Worm (Caenorhabditis elegans) whole organism, midembryonic: ENCODE data around the gene C45G9.14.
"Not testable (repeated sequence)": the region's sequence is repeated elsewhere in the genome, so short reads cannot be mapped to it uniquely, and the experiment has no call there.

Experiments used
- T22C8.4 ChIP-seq: fragments of 200-800 bp; sonication (Bioruptor generic); IDR thresholded peaks from 2 replicates; pipeline ENCODE4 v1.3.6; 2022; ENCODE audit warnings: missing genetic modification characterization, missing compliant biosample characterization
- cog-1 ChIP-seq: sonication (generic microtip); optimal IDR thresholded peaks from 2 replicates; lab custom pipeline; 2016; ENCODE audit warnings: missing genetic modification characterization, missing compliant biosample characterization
- flt-1 ChIP-seq: fragments of 200-800 bp; sonication (Bioruptor generic); IDR thresholded peaks from 2 replicates; pipeline ENCODE4 v1.3.6; 2022; ENCODE audit warnings: missing genetic modification characterization, missing compliant biosample characterization
- klf-2 ChIP-seq: fragments of 200-800 bp; sonication (Bioruptor generic); conservative IDR thresholded peaks from 2 replicates; pipeline ENCODE4 v1.3.6; 2022; ENCODE audit warnings: missing genetic modification reagents, missing genetic modification characterization, missing compliant biosample characterization
- med-1 ChIP-seq: sonication (generic microtip); optimal IDR thresholded peaks from 2 replicates; lab custom pipeline; 2017; ENCODE audit warnings: missing genetic modification characterization, mild to moderate bottlenecking, missing compliant biosample characterization, antibody characterized with exemption, missing genetic modification reagents; ENCODE audit not compliant: insufficient read depth
- ref-1 ChIP-seq: fragments of 200-800 bp; sonication (Bioruptor generic); conservative IDR thresholded peaks from 2 replicates; pipeline ENCODE4 v1.3.6; 2022; ENCODE audit warnings: missing genetic modification reagents, missing genetic modification characterization, missing compliant biosample characterization
- tab-1 ChIP-seq: fragments of 200-800 bp; sonication (Bioruptor generic); IDR thresholded peaks from 2 replicates; pipeline ENCODE4 v1.3.6; 2022; ENCODE audit warnings: missing genetic modification characterization, missing compliant biosample characterization
- ztf-23 ChIP-seq: fragments of 200-800 bp; sonication (Bioruptor generic); IDR thresholded peaks from 2 replicates; pipeline ENCODE4 v1.3.6; 2022; ENCODE audit warnings: missing genetic modification reagents, missing genetic modification characterization, missing compliant biosample characterization
- ztf-29 ChIP-seq: fragments of 200-800 bp; sonication (Bioruptor generic); IDR thresholded peaks from 2 replicates; pipeline ENCODE4 v1.3.6; 2022; ENCODE audit warnings: missing genetic modification reagents, missing genetic modification characterization, missing compliant biosample characterization

Gene C45G9.14

ce11 chrIII:5053541-5053940, 8.7 kb downstream of the C45G9.14 start, which contains the start of gene C45G9.8:
Gene C45G9.8, minus strand, starts transcription at chrIII:5053641.
- TF ChIP-seq flt-1 (GFP tag; lab: Robert Waterston, UW): no peak
- TF ChIP-seq klf-2 (GFP tag; lab: Robert Waterston, UW): no peak
- no peak for TF ChIP-seq tab-1
- no peak for TF ChIP-seq med-1
- TF ChIP-seq ref-1 (GFP tag; lab: Robert Waterston, UW): no peak
- TF ChIP-seq ztf-23 (GFP tag; lab: Robert Waterston, UW): no peak
- TF ChIP-seq ztf-29: no peak
- TF ChIP-seq T22C8.4 (GFP tag; lab: Robert Waterston, UW): no peak
- TF ChIP-seq cog-1 (tag; lab: Kevin White, UChicago): no peak

- not testable (repeated sequence) for TF ChIP-seq med-1; ref-1 (GFP tag; lab: Robert Waterston, UW); tab-1
Observed at ce11 chrIII:5055709-5056108, 10.9 kb downstream of the C45G9.14 start, which contains the start of gene C45G9.9. Gene C45G9.9, minus strand, starts transcription at chrIII:5055809.

- no peak for TF ChIP-seq cog-1 (tag; lab: Kevin White, UChicago)
- TF ChIP-seq ztf-23 (GFP tag; lab: Robert Waterston, UW): no peak
- TF ChIP-seq klf-2 (GFP tag; lab: Robert Waterston, UW): no peak
- TF ChIP-seq med-1: no peak
- TF ChIP-seq ztf-29: no peak
- no peak for TF ChIP-seq ref-1 (GFP tag; lab: Robert Waterston, UW)
- no peak for TF ChIP-seq tab-1
Observed at ce11 chrIII:5061798-5062197, 17.0 kb downstream of the C45G9.14 start, which contains the start of gene C45G9.10. Gene C45G9.10, minus strand, starts transcription at chrIII:5061898.

ce11 chrIII:5062406-5062805, 17.6 kb downstream of the C45G9.14 start, which contains the start of gene C45G9.4:
Gene C45G9.4, plus strand, starts transcription at chrIII:5062706.
- TF ChIP-seq ztf-29; ztf-23 (GFP tag; lab: Robert Waterston, UW); T22C8.4 (GFP tag; lab: Robert Waterston, UW): not testable (repeated sequence)

ce11 chrIII:5068675-5069233, 23.9 kb downstream of the C45G9.14 start, which contains the start of the genes C45G9.11 and C45G9.2:
Gene C45G9.11, minus strand, starts transcription at chrIII:5068725.
Gene C45G9.2, plus strand, starts transcription at chrIII:5069066.
- TF ChIP-seq ref-1 (GFP tag; lab: Robert Waterston, UW): no peak
- no peak for TF ChIP-seq T22C8.4 (GFP tag; lab: Robert Waterston, UW)
- TF ChIP-seq ztf-23 (GFP tag; lab: Robert Waterston, UW): peak; percentile 74
- peak; percentile 61 for TF ChIP-seq flt-1 (GFP tag; lab: Robert Waterston, UW)
- TF ChIP-seq cog-1 (tag; lab: Kevin White, UChicago): peak; percentile 62

ce11 chrIII:5071509-5071908, 26.7 kb downstream of the C45G9.14 start, which contains the start of gene C45G9.12:
Gene C45G9.12, minus strand, starts transcription at chrIII:5071609.
- TF ChIP-seq ref-1 (GFP tag; lab: Robert Waterston, UW): no peak

- TF ChIP-seq med-1 (no peak), flt-1 (GFP tag; lab: Robert Waterston, UW) (no peak), cog-1 (tag; lab: Kevin White, UChicago) (no peak), ztf-23 (GFP tag; lab: Robert Waterston, UW) (no peak)
Observed at ce11 chrIII:5074398-5074797, 29.6 kb downstream of the C45G9.14 start, which contains the start of gene ttbk-6. Gene ttbk-6, plus strand, starts transcription at chrIII:5074698.

ce11 chrIII:5076569-5076968, 31.8 kb downstream of the C45G9.14 start:
- TF ChIP-seq tab-1 (no peak), cog-1 (tag; lab: Kevin White, UChicago) (no peak), ref-1 (GFP tag; lab: Robert Waterston, UW) (no peak), klf-2 (GFP tag; lab: Robert Waterston, UW) (no peak), flt-1 (GFP tag; lab: Robert Waterston, UW) (no peak), T22C8.4 (GFP tag; lab: Robert Waterston, UW) (no peak)

ce11 chrIII:5077150-5077814, 32.5 kb downstream of the C45G9.14 start, which contains the start of gene alh-1:
Gene alh-1, plus strand, starts transcription at chrIII:5077764.
- TF ChIP-seq med-1 (no peak), T22C8.4 (GFP tag; lab: Robert Waterston, UW) (no peak), ztf-23 (GFP tag; lab: Robert Waterston, UW) (no peak), klf-2 (GFP tag; lab: Robert Waterston, UW) (no peak), cog-1 (tag; lab: Kevin White, UChicago) (no peak), ref-1 (GFP tag; lab: Robert Waterston, UW) (no peak), flt-1 (GFP tag; lab: Robert Waterston, UW) (no peak), tab-1 (no peak)

- TF ChIP-seq med-1 (no peak), cog-1 (tag; lab: Kevin White, UChicago) (no peak), T22C8.4 (GFP tag; lab: Robert Waterston, UW) (no peak), ref-1 (GFP tag; lab: Robert Waterston, UW) (no peak), klf-2 (GFP tag; lab: Robert Waterston, UW) (no peak), ztf-29 (no peak), flt-1 (GFP tag; lab: Robert Waterston, UW) (no peak), tab-1 (no peak)
Observed at ce11 chrIII:5078062-5078461, 33.3 kb downstream of the C45G9.14 start.
